Fruit fly (Drosophila melanogaster): ENCODE results near the gene CG14313.

CG14313 gene

DNA sequence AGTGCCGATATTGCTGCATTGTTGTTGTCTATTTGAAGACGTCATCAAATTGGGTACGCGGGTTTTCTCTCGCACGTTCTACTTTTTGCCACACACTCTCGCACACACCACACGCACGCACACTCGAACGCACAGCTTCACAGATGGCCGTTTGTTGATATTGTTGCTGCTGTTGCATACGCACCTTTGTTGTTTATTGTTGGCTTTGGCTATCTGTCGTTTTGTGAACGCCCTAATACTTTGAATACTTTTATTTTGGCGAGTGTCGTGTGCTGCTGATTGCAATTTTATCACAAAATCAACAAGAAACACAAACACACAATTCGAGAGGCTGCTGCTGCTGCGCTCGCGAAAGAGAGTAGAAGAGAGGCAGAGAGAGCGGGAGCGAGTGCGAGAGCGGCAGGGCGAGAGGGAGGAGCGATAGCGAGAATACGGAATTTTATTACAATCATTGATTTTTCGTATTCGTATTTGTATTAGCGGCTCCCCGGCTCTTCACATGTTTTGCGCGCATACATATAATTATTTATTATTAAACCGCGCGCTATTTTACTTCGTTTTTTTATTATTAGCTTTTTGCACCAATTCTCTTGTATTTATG lies 6.9 kb upstream of the CG14313 start:
- no peak for TF ChIP-seq Blimp-1 (GFP tag; optimal IDR thresholded peaks at IDR 0.05)
- no peak for TF ChIP-seq CG8319 (GFP tag; optimal IDR thresholded peaks at IDR 0.05)
- TF ChIP-seq CG7368 (GFP tag; optimal IDR thresholded peaks at IDR 0.05) = no peak
- TF ChIP-seq CG6163 (GFP tag; IDR thresholded peaks at IDR 0.05) = no peak
- TF ChIP-seq dsx (GFP tag; optimal IDR thresholded peaks at IDR 0.05; ENCODE audit: poor library complexity, severe bottlenecking) = peak; percentile 57
- peak; percentile 96 for TF ChIP-seq CG6276 (GFP tag; optimal IDR thresholded peaks at IDR 0.05)
- peak; percentile 41 for TF ChIP-seq spab (GFP tag; optimal IDR thresholded peaks at IDR 0.05)
- TF ChIP-seq Eip93F (GFP tag; optimal IDR thresholded peaks at IDR 0.05) = no peak
- TF ChIP-seq CG10631 (GFP tag; optimal IDR thresholded peaks at IDR 0.05) = no peak
- TF ChIP-seq CG6792 (GFP tag; optimal IDR thresholded peaks at IDR 0.05) = peak; percentile 39
- TF ChIP-seq CG8632 (GFP tag; optimal IDR thresholded peaks at IDR 0.05) = peak; percentile 45
- TF ChIP-seq CG15336 (GFP tag; IDR thresholded peaks at IDR 0.05) = no peak
- no peak for TF ChIP-seq CG31627 (GFP tag; optimal IDR thresholded peaks at IDR 0.05)
- TF ChIP-seq Ets96B (tag; optimal IDR thresholded peaks at IDR 0.05) = no peak
- peak; percentile 72 for TF ChIP-seq Eip78C (GFP tag)
- TF ChIP-seq vri (GFP tag; optimal IDR thresholded peaks at IDR 0.05) = peak; percentile 80
- no peak for TF ChIP-seq dac (GFP tag; optimal IDR thresholded peaks at IDR 0.05)
- no peak for TF ChIP-seq Smox (GFP tag; optimal IDR thresholded peaks at IDR 0.05)
- peak; percentile 97 for TF ChIP-seq fkh (GFP tag; optimal IDR thresholded peaks at IDR 0.05)
- TF ChIP-seq CG1621 (tag; optimal IDR thresholded peaks at IDR 0.05) = peak; percentile 50
- TF ChIP-seq Hr38 (GFP tag; optimal IDR thresholded peaks at IDR 0.05) = no peak
- peak; percentile 42 for TF ChIP-seq CG6854 (GFP tag; optimal IDR thresholded peaks at IDR 0.05)
- TF ChIP-seq CG11294 (GFP tag; IDR thresholded peaks at IDR 0.05) = no peak
- no peak for TF ChIP-seq achi (GFP tag; optimal IDR thresholded peaks at IDR 0.05)
- no peak for TF ChIP-seq CG11902 (GFP tag; optimal IDR thresholded peaks at IDR 0.05)
- TF ChIP-seq OdsH (GFP tag; optimal IDR thresholded peaks at IDR 0.05) = no peak
- TF ChIP-seq CG8119 (GFP tag; IDR thresholded peaks at IDR 0.05) = no peak
- peak; percentile 44 for TF ChIP-seq Met (GFP tag; optimal IDR thresholded peaks at IDR 0.05)
- no peak for TF ChIP-seq lz (GFP tag; optimal IDR thresholded peaks at IDR 0.05)
- TF ChIP-seq salr (GFP tag; optimal IDR thresholded peaks at IDR 0.05) = no peak
- TF ChIP-seq Hr39 (GFP tag; optimal IDR thresholded peaks at IDR 0.05) = no peak
- peak; percentile 5 for TF ChIP-seq pdm3 (GFP tag; optimal IDR thresholded peaks at IDR 0.05)
- TF ChIP-seq esn (GFP tag; optimal IDR thresholded peaks at IDR 0.05) = peak; percentile 48
- TF ChIP-seq cyc (GFP tag; optimal IDR thresholded peaks at IDR 0.05) = no peak
- no peak for TF ChIP-seq CG4318 (GFP tag; optimal IDR thresholded peaks at IDR 0.05)
- peak; percentile 23 for TF ChIP-seq CG32006 (GFP tag; optimal IDR thresholded peaks at IDR 0.05)
- TF ChIP-seq CG34406 (GFP tag; optimal IDR thresholded peaks at IDR 0.05) = peak; percentile 41
- TF ChIP-seq Sox14 (GFP tag; optimal IDR thresholded peaks at IDR 0.05) = peak; percentile 6
- peak; percentile 12 for TF ChIP-seq CG3032 (tag; optimal IDR thresholded peaks at IDR 0.05)
- no peak for TF ChIP-seq Lpt (GFP tag; optimal IDR thresholded peaks at IDR 0.05)
- peak; percentile 53 for TF ChIP-seq fd85E (GFP tag; optimal IDR thresholded peaks at IDR 0.05)
- no peak for TF ChIP-seq Ets21C (GFP tag; optimal IDR thresholded peaks at IDR 0.05)
- peak; percentile 38 for TF ChIP-seq CG16779 (tag; optimal IDR thresholded peaks at IDR 0.05)
- no peak for TF ChIP-seq Gug (GFP tag; IDR thresholded peaks at IDR 0.05)
- TF ChIP-seq CG6808 (GFP tag; optimal IDR thresholded peaks at IDR 0.05) = peak; percentile 21
- TF ChIP-seq acj6 (GFP tag; optimal IDR thresholded peaks at IDR 0.05) = no peak
- no peak for TF ChIP-seq Sox15 (GFP tag; optimal IDR thresholded peaks at IDR 0.05)
- TF ChIP-seq CG10669 (GFP tag; optimal IDR thresholded peaks at IDR 0.05) = no peak
- peak; percentile 40 for TF ChIP-seq Eip75B (GFP tag; optimal IDR thresholded peaks at IDR 0.05)
- TF ChIP-seq CG11762 (GFP tag; optimal IDR thresholded peaks at IDR 0.05; ENCODE audit: insufficient read depth) = peak; percentile 27
- TF ChIP-seq fd59A (GFP tag; optimal IDR thresholded peaks at IDR 0.05) = no peak
- no peak for TF ChIP-seq CG3919 (GFP tag; optimal IDR thresholded peaks at IDR 0.05)

Measured in whole organism, prepupa.